Worm (Caenorhabditis elegans) whole organism, early embryonic: Measurements from ENCODE around the gene gst-26.

Experiments used
- B0310.2 ChIP-seq: sonication (generic microtip); optimal IDR thresholded peaks from 2 replicates; lab custom pipeline; 2016; ENCODE audit warnings: mild to moderate bottlenecking, missing genetic modification characterization, missing compliant biosample characterization
- F13C5.2 ChIP-seq: sonication (generic microtip); optimal IDR thresholded peaks from 2 replicates; lab custom pipeline; 2017; ENCODE audit warnings: mild to moderate bottlenecking, missing genetic modification characterization, inconsistent platforms, missing compliant biosample characterization
- aly-1 ChIP-seq: sonication (generic microtip); optimal IDR thresholded peaks from 2 replicates; lab custom pipeline; 2016; ENCODE audit warnings: missing genetic modification characterization, missing compliant biosample characterization
- ama-1 ChIP-seq: fragments of 150-350 bp; optimal IDR thresholded peaks from 2 replicates; lab custom pipeline; 2014
- ceh-13 ChIP-seq: fragments of 200-800 bp; sonication (Bioruptor generic); optimal IDR thresholded peaks from 2 replicates; lab custom pipeline; 2018; ENCODE audit warnings: mild to moderate bottlenecking, missing genetic modification characterization, missing compliant biosample characterization
- ceh-36 ChIP-seq: sonication (generic microtip); optimal IDR thresholded peaks from 2 replicates; lab custom pipeline; 2016; ENCODE audit warnings: missing genetic modification characterization, inconsistent platforms, missing compliant biosample characterization
- ets-7 ChIP-seq: sonication (generic microtip); optimal IDR thresholded peaks from 2 replicates; lab custom pipeline; 2016; ENCODE audit warnings: missing genotype, missing genetic modification characterization, missing compliant biosample characterization
- flt-1 ChIP-seq: fragments of 200-800 bp; sonication (Bioruptor generic); IDR thresholded peaks from 2 replicates; pipeline ENCODE4 v1.3.6; 2022; ENCODE audit warnings: missing genetic modification characterization, missing compliant biosample characterization
- hmbx-1 ChIP-seq: sonication (generic microtip); optimal IDR thresholded peaks from 2 replicates; lab custom pipeline; 2016; ENCODE audit warnings: mild to moderate bottlenecking, missing genetic modification characterization, missing compliant biosample characterization
- hmg-4 ChIP-seq: fragments of 200-800 bp; sonication (Bioruptor generic); optimal IDR thresholded peaks from 2 replicates; lab custom pipeline; 2018; ENCODE audit warnings: mild to moderate bottlenecking, missing genetic modification characterization, missing compliant biosample characterization
- hnd-1 ChIP-seq: sonication (generic microtip); optimal IDR thresholded peaks from 2 replicates; lab custom pipeline; 2016; ENCODE audit warnings: missing genetic modification characterization, missing compliant biosample characterization
- pes-1 ChIP-seq: fragments of 200-800 bp; sonication (Bioruptor generic); IDR thresholded peaks from 2 replicates; pipeline ENCODE4 v1.3.6; 2022; ENCODE audit warnings: missing genetic modification reagents, missing genetic modification characterization, missing compliant biosample characterization
- scrt-1 ChIP-seq: fragments of 200-800 bp; sonication (Bioruptor generic); IDR thresholded peaks from 2 replicates; pipeline ENCODE4 v1.3.6; 2022; ENCODE audit warnings: missing genetic modification characterization, missing compliant biosample characterization
- sea-1 ChIP-seq: fragments of 200-800 bp; sonication (Bioruptor generic); conservative IDR thresholded peaks from 2 replicates; pipeline ENCODE4 v1.3.6; 2022; ENCODE audit warnings: missing genetic modification characterization, missing compliant biosample characterization
- tbx-11 ChIP-seq: fragments of 200-800 bp; sonication (Bioruptor generic); IDR thresholded peaks from 2 replicates; pipeline ENCODE4 v1.3.6; 2022; ENCODE audit warnings: missing genetic modification characterization, missing compliant biosample characterization
- tbx-37 ChIP-seq: fragments of 200-800 bp; sonication (Bioruptor generic); conservative IDR thresholded peaks from 2 replicates; pipeline ENCODE4 v1.3.6; 2022; ENCODE audit warnings: missing genetic modification reagents, missing genetic modification characterization, missing compliant biosample characterization
- tra-4 ChIP-seq: sonication (generic microtip); optimal IDR thresholded peaks from 2 replicates; lab custom pipeline; 2017; ENCODE audit warnings: missing genetic modification characterization, missing compliant biosample characterization

gst-26 gene

ce11 chrII:15134332-15134731 is 30.0 kb downstream of the gst-26 start, which contains the start of gene Y53F4B.24:
Gene Y53F4B.24 (minus strand): TSS chrII:15134432.
- TF ChIP-seq hmg-4 (GFP tag; lab: Kevin White, UChicago) (no peak), F13C5.2 (no peak), tra-4 (tag; lab: Kevin White, UChicago) (no peak), scrt-1 (GFP tag; lab: Robert Waterston, UW) (no peak), hnd-1 (tag; lab: Kevin White, UChicago) (no peak), aly-1 (tag; lab: Kevin White, UChicago) (no peak), ceh-36 (tag; lab: Kevin White, UChicago) (no peak), ama-1 (no peak), flt-1 (GFP tag; lab: Robert Waterston, UW) (no peak)

- no peak for TF ChIP-seq hmbx-1 (tag; lab: Kevin White, UChicago)
- no peak for TF ChIP-seq hnd-1 (tag; lab: Kevin White, UChicago)
- TF ChIP-seq flt-1 (GFP tag; lab: Robert Waterston, UW) = no peak
- no peak for TF ChIP-seq ama-1
- no peak for TF ChIP-seq tbx-11 (GFP tag; lab: Robert Waterston, UW)
- TF ChIP-seq aly-1 (tag; lab: Kevin White, UChicago) = no peak
- TF ChIP-seq ets-7 (tag; lab: Kevin White, UChicago) = no peak
- no peak for TF ChIP-seq sea-1 (GFP tag; lab: Robert Waterston, UW)
- no peak for TF ChIP-seq hmg-4 (GFP tag; lab: Kevin White, UChicago)
- TF ChIP-seq ceh-36 (tag; lab: Kevin White, UChicago) = no peak
- no peak for TF ChIP-seq ceh-13
- TF ChIP-seq tbx-37 (GFP tag; lab: Robert Waterston, UW) = no peak
- TF ChIP-seq F13C5.2 = no peak
- TF ChIP-seq pes-1 (GFP tag; lab: Robert Waterston, UW) = no peak
- no peak for TF ChIP-seq scrt-1 (GFP tag; lab: Robert Waterston, UW)
- TF ChIP-seq B0310.2 = no peak
- no peak for TF ChIP-seq tra-4 (tag; lab: Kevin White, UChicago)
These were observed 33.8 kb downstream of the gst-26 start, which contains the start of gene Y53F4B.62 for ce11 chrII:15130512-15130911. Gene Y53F4B.62 (minus strand): TSS chrII:15130612.

ce11 chrII:15124193-15124592 is 40.2 kb downstream of the gst-26 start, which contains the start of gene Y53F4B.23:
Gene Y53F4B.23 (plus strand): TSS chrII:15124504.
- TF ChIP-seq ceh-13 (no peak), hmbx-1 (tag; lab: Kevin White, UChicago) (no peak), ets-7 (tag; lab: Kevin White, UChicago) (no peak), B0310.2 (no peak), scrt-1 (GFP tag; lab: Robert Waterston, UW) (no peak), ama-1 (no peak), pes-1 (GFP tag; lab: Robert Waterston, UW) (no peak), tra-4 (tag; lab: Kevin White, UChicago) (no peak), ceh-36 (tag; lab: Kevin White, UChicago) (no peak), aly-1 (tag; lab: Kevin White, UChicago) (no peak), F13C5.2 (no peak), hmg-4 (GFP tag; lab: Kevin White, UChicago) (no peak), hnd-1 (tag; lab: Kevin White, UChicago) (no peak), tbx-37 (GFP tag; lab: Robert Waterston, UW) (no peak), flt-1 (GFP tag; lab: Robert Waterston, UW) (no peak), tbx-11 (GFP tag; lab: Robert Waterston, UW) (no peak), sea-1 (GFP tag; lab: Robert Waterston, UW) (no peak)

ce11 chrII:15119537-15120360 is 44.6 kb downstream of the gst-26 start, which contains the start of gene arp-1:
Gene arp-1 (plus strand): TSS chrII:15120301.
- TF ChIP-seq hmg-4 (GFP tag; lab: Kevin White, UChicago) (peak; percentile 35), ceh-36 (tag; lab: Kevin White, UChicago) (no peak)
